Worm (Caenorhabditis elegans) whole organism, L4 larva: ENCODE measurements around the gene rexd-1.

Source experiments
- daf-19 ChIP-seq: fragments of 200-800 bp; sonication (Bioruptor generic); conservative IDR thresholded peaks from 2 replicates; pipeline ENCODE4 v1.3.6; 2022; ENCODE audit warnings: missing genetic modification characterization, missing compliant biosample characterization
- lin-39 ChIP-seq: fragments of 150-350 bp; optimal IDR thresholded peaks from 2 replicates; lab custom pipeline; 2014; ENCODE audit warnings: missing biosample characterization, missing genetic modification reagents, missing genetic modification characterization
- nhr-237 ChIP-seq: sonication (generic microtip); optimal IDR thresholded peaks from 2 replicates; lab custom pipeline; 2017; ENCODE audit warnings: missing biosample characterization, missing genetic modification characterization

DNA sequence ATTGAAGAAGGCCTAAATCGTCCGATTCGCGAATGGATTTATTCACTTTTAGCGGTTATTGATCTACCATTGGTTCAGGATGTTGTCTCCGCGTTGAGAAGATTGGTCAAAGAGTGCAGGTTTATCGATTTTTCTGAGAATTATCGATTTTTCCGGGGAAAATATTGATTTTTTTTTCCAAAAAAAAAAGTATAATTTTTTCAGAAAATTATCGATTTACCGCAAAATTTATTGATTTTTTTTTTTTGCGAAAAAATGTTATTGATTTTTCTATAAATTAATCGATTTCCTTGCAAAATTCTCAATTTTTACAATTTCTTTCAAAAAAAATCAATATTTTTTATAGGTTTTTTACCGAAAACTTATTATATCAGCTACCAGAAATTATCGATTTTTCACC is 45.9 kb downstream of the rexd-1 start:
- no peak for TF ChIP-seq nhr-237
- TF ChIP-seq daf-19 (GFP tag; lab: Robert Waterston, UW): no peak
- TF ChIP-seq lin-39 (tag; lab: Kevin White, UChicago): no peak
